Fruit fly (Drosophila melanogaster) whole organism, embryonic: ENCODE measurements around the gene CG8892.
A peak's percentile ranks its signal among the peaks of the same experiment; 100 is the strongest.

ENCODE experiments used
- BtbVII ChIP-seq: fragments of 200-800 bp; sonication (Bioruptor generic); optimal IDR thresholded peaks from 3 replicates; lab custom pipeline; 2017; ENCODE audit warnings: missing biosample characterization, mild to moderate bottlenecking, missing genetic modification characterization
- C15 ChIP-seq: fragments of 200-800 bp; sonication (Bioruptor generic); IDR thresholded peaks from 3 replicates; pipeline ENCODE4 v1.3.6; 2022; ENCODE audit warnings: missing biosample characterization, missing genetic modification characterization
- CG10321 ChIP-seq: fragments of 200-800 bp; sonication (Bioruptor generic); IDR thresholded peaks from 2 replicates; pipeline ENCODE4 v1.3.6; 2022; ENCODE audit warnings: missing biosample characterization, missing genetic modification characterization
- CG10979 ChIP-seq: fragments of 200-800 bp; sonication (Bioruptor generic); optimal IDR thresholded peaks from 2 replicates; lab custom pipeline; 2018; ENCODE audit warnings: missing biosample characterization, mild to moderate bottlenecking, missing genetic modification characterization, moderate library complexity
- CG12299 ChIP-seq: fragments of 200-800 bp; sonication (Bioruptor generic); optimal IDR thresholded peaks from 2 replicates; lab custom pipeline; 2018; ENCODE audit warnings: missing biosample characterization, mild to moderate bottlenecking, missing genetic modification characterization
- CG13894 ChIP-seq: fragments of 200-800 bp; sonication (Bioruptor generic); optimal IDR thresholded peaks from 3 replicates; lab custom pipeline; 2018; ENCODE audit warnings: missing biosample characterization, mild to moderate bottlenecking, missing genetic modification characterization, moderate library complexity
- CG14710 ChIP-seq: fragments of 200-800 bp; sonication (Bioruptor generic); optimal IDR thresholded peaks from 3 replicates; lab custom pipeline; 2019; ENCODE audit warnings: missing biosample characterization, mild to moderate bottlenecking, missing genetic modification characterization, moderate library complexity
- CG16779 ChIP-seq: fragments of 200-800 bp; sonication (Bioruptor generic); IDR thresholded peaks from 2 replicates; pipeline ENCODE4 v1.3.6; 2022; ENCODE audit warnings: missing biosample characterization, missing genetic modification characterization
- CG1792 ChIP-seq: fragments of 200-800 bp; sonication (Bioruptor generic); optimal IDR thresholded peaks from 2 replicates; lab custom pipeline; 2016; ENCODE audit warnings: missing biosample characterization, missing genetic modification characterization
- CG18011 ChIP-seq: fragments of 200-800 bp; sonication (Bioruptor generic); optimal IDR thresholded peaks from 2 replicates; lab custom pipeline; 2017; ENCODE audit warnings: missing biosample characterization, missing genetic modification characterization, mild to moderate bottlenecking, moderate library complexity, missing genotype
- CG2116 ChIP-seq: fragments of 200-800 bp; sonication (Bioruptor generic); optimal IDR thresholded peaks from 3 replicates; lab custom pipeline; 2018; ENCODE audit warnings: missing biosample characterization, mild to moderate bottlenecking, missing genetic modification characterization
- CG2678 ChIP-seq: fragments of 200-800 bp; sonication (Bioruptor generic); optimal IDR thresholded peaks from 3 replicates; lab custom pipeline; 2019; ENCODE audit warnings: missing biosample characterization, mild to moderate bottlenecking, missing genetic modification characterization, moderate library complexity
- CG31224 ChIP-seq: fragments of 200-800 bp; sonication (Bioruptor generic); IDR thresholded peaks from 2 replicates; pipeline ENCODE4 v1.3.6; 2022; ENCODE audit warnings: missing biosample characterization, missing genetic modification characterization
- CG34422 ChIP-seq: fragments of 200-800 bp; sonication (Bioruptor generic); IDR thresholded peaks from 3 replicates; pipeline ENCODE4 v1.3.6; 2022; ENCODE audit warnings: missing biosample characterization, missing genetic modification characterization
- CG3995 ChIP-seq: fragments of 200-800 bp; sonication (Bioruptor generic); optimal IDR thresholded peaks from 3 replicates; lab custom pipeline; 2016; ENCODE audit warnings: missing biosample characterization, missing genetic modification characterization
- CG6272 ChIP-seq: fragments of 200-800 bp; sonication (Bioruptor generic); IDR thresholded peaks from 2 replicates; pipeline ENCODE4 v1.3.6; 2022; ENCODE audit warnings: missing biosample characterization, missing genetic modification characterization
- CG8281 ChIP-seq: fragments of 200-800 bp; sonication (Bioruptor generic); optimal IDR thresholded peaks from 2 replicates; lab custom pipeline; 2018; ENCODE audit warnings: missing biosample characterization, mild to moderate bottlenecking, missing genetic modification characterization, moderate library complexity
- CG9609 ChIP-seq: fragments of 200-800 bp; sonication (Bioruptor generic); optimal IDR thresholded peaks from 3 replicates; lab custom pipeline; 2016; ENCODE audit warnings: missing biosample characterization, missing genetic modification characterization
- CG9932 ChIP-seq: fragments of 200-800 bp; sonication (Bioruptor generic); IDR thresholded peaks from 2 replicates; pipeline ENCODE4 v1.3.6; 2022; ENCODE audit warnings: missing biosample characterization, missing genetic modification characterization
- Ets97D ChIP-seq: fragments of 200-800 bp; sonication (Bioruptor generic); optimal IDR thresholded peaks from 3 replicates; lab custom pipeline; 2016; ENCODE audit warnings: missing biosample characterization, missing genetic modification characterization
- Fer2 ChIP-seq: fragments of 200-800 bp; sonication (Bioruptor generic); optimal IDR thresholded peaks from 2 replicates; lab custom pipeline; 2018; ENCODE audit warnings: missing biosample characterization, mild to moderate bottlenecking, missing genetic modification characterization, moderate library complexity
- H15 ChIP-seq: fragments of 200-800 bp; sonication (Bioruptor generic); IDR thresholded peaks from 3 replicates; pipeline ENCODE4 v1.3.6; 2022; ENCODE audit warnings: missing biosample characterization, missing genetic modification characterization
- HLH4C ChIP-seq: fragments of 200-800 bp; sonication (Bioruptor generic); IDR thresholded peaks from 3 replicates; pipeline ENCODE4 v1.3.6; 2022; ENCODE audit warnings: missing biosample characterization, missing genetic modification characterization; ENCODE audit not compliant: partially characterized antibody
- Kr ChIP-seq: fragments of 200-800 bp; sonication (Bioruptor generic); optimal IDR thresholded peaks from 2 replicates; lab custom pipeline; 2017; ENCODE audit warnings: missing biosample characterization, mild to moderate bottlenecking, missing genetic modification characterization
- Mad ChIP-seq: fragments of 200-800 bp; sonication (Bioruptor generic); optimal IDR thresholded peaks from 2 replicates; lab custom pipeline; 2016; ENCODE audit warnings: missing biosample characterization, missing genetic modification characterization
- Neu2 ChIP-seq: fragments of 200-800 bp; sonication (Bioruptor generic); optimal IDR thresholded peaks from 3 replicates; lab custom pipeline; 2016; ENCODE audit warnings: missing biosample characterization, missing genetic modification characterization, borderline replicate concordance
- Nf-YC ChIP-seq: fragments of 200-800 bp; optimal IDR thresholded peaks from 3 replicates; lab custom pipeline; 2019; ENCODE audit warnings: missing biosample characterization, mild to moderate bottlenecking, missing genetic modification characterization, moderate library complexity
- PHDP ChIP-seq: fragments of 200-800 bp; sonication (Bioruptor generic); optimal IDR thresholded peaks from 3 replicates; lab custom pipeline; 2018; ENCODE audit warnings: missing biosample characterization, mild to moderate bottlenecking, missing genetic modification characterization, moderate library complexity
- Sox102F ChIP-seq: fragments of 200-800 bp; sonication (Bioruptor generic); optimal IDR thresholded peaks from 2 replicates; lab custom pipeline; 2018; ENCODE audit warnings: missing biosample characterization, mild to moderate bottlenecking, missing genetic modification characterization, moderate library complexity
- al ChIP-seq: fragments of 200-800 bp; sonication (Bioruptor generic); IDR thresholded peaks from 2 replicates; pipeline ENCODE4 v1.3.6; 2022; ENCODE audit warnings: missing biosample characterization, missing genetic modification characterization
- ase ChIP-seq: fragments of 200-800 bp; sonication (Bioruptor generic); IDR thresholded peaks from 3 replicates; pipeline ENCODE4 v1.3.6; 2022; ENCODE audit warnings: missing biosample characterization, missing genetic modification characterization
- ato ChIP-seq: fragments of 200-800 bp; sonication (Bioruptor generic); IDR thresholded peaks from 2 replicates; pipeline ENCODE4 v1.3.6; 2022; ENCODE audit warnings: missing biosample characterization, missing genetic modification characterization; ENCODE audit not compliant: partially characterized antibody
- caup ChIP-seq: fragments of 200-800 bp; sonication (Bioruptor generic); optimal IDR thresholded peaks from 3 replicates; lab custom pipeline; 2017; ENCODE audit warnings: missing biosample characterization, mild to moderate bottlenecking, missing genetic modification characterization, moderate library complexity; ENCODE audit not compliant: severe bottlenecking
- disco-r ChIP-seq: fragments of 200-800 bp; sonication (Bioruptor generic); optimal IDR thresholded peaks from 2 replicates; lab custom pipeline; 2016; ENCODE audit warnings: missing biosample characterization, missing genetic modification characterization
- ewg ChIP-seq: fragments of 200-800 bp; sonication (Bioruptor generic); optimal IDR thresholded peaks from 3 replicates; lab custom pipeline; 2017; ENCODE audit warnings: mild to moderate bottlenecking, missing biosample characterization, missing genetic modification reagents, missing genetic modification characterization
- fu2 ChIP-seq: fragments of 200-800 bp; sonication (Bioruptor generic); optimal IDR thresholded peaks from 2 replicates; lab custom pipeline; 2016; ENCODE audit warnings: missing biosample characterization, missing genetic modification characterization
- hb ChIP-seq: fragments of 200-800 bp; sonication (Bioruptor generic); IDR thresholded peaks from 3 replicates; pipeline ENCODE4 v1.3.6; 2022; ENCODE audit warnings: missing biosample characterization, missing genetic modification characterization; ENCODE audit not compliant: partially characterized antibody
- mirr ChIP-seq: fragments of 200-800 bp; sonication (Bioruptor generic); optimal IDR thresholded peaks from 3 replicates; lab custom pipeline; 2018; ENCODE audit warnings: missing biosample characterization, mild to moderate bottlenecking, missing genetic modification characterization
- odd ChIP-seq: fragments of 200-800 bp; sonication (Bioruptor generic); optimal IDR thresholded peaks from 2 replicates; lab custom pipeline; 2017; ENCODE audit warnings: missing biosample characterization, mild to moderate bottlenecking, missing genetic modification characterization
- pnt ChIP-seq: fragments of 200-800 bp; sonication (Bioruptor generic); optimal IDR thresholded peaks from 3 replicates; lab custom pipeline; 2016; ENCODE audit warnings: missing biosample characterization, missing genetic modification characterization
- sr ChIP-seq: fragments of 200-800 bp; sonication (Bioruptor generic); IDR thresholded peaks from 3 replicates; pipeline ENCODE4 v1.3.6; 2022; ENCODE audit warnings: missing biosample characterization, missing genetic modification characterization
- vfl ChIP-seq: fragments of 200-800 bp; sonication (Bioruptor generic); optimal IDR thresholded peaks from 2 replicates; lab custom pipeline; 2016; ENCODE audit warnings: missing biosample characterization, missing genetic modification characterization
- zen2 ChIP-seq: fragments of 200-800 bp; sonication (Bioruptor generic); IDR thresholded peaks from 3 replicates; pipeline ENCODE4 v1.3.6; 2022; ENCODE audit warnings: missing biosample characterization, missing genetic modification characterization; ENCODE audit not compliant: partially characterized antibody

CG8892 gene

DNA sequence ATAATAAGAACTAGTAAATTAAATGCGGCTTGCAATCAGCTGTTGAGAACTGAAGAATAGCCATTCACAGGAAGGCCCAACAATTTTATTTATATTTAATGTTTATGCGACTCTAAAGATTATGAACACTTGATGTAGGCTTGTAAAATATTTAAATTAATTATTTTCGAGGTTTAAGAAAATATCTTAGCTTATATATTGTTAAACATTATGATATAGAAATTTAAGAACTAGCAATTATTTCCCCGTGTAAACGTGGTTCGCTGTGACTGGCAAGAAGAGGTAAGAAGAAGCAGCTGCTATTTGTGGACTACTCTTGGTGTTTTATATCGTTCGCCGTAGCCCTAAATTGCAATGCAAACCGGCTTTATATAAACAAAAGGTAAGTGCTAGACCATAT, 36.1 kb downstream of the CG8892 start, which contains the start of the genes mRpL24 and betaggt-I (continued):
- TF ChIP-seq CG18011 (GFP tag; lab: Kevin White, UChicago) = peak; percentile 85
- TF ChIP-seq CG9609 (GFP tag; lab: Kevin White, UChicago) = peak; percentile 62
- peak; percentile 93 for TF ChIP-seq CG31224 (GFP tag; lab: Robert Waterston, UW)
- peak; percentile 98 for TF ChIP-seq Sox102F (GFP tag; lab: Kevin White, UChicago)
- peak; percentile 72 for TF ChIP-seq mirr (GFP tag; lab: Kevin White, UChicago)
- peak; percentile 75 for TF ChIP-seq sr (GFP tag; lab: Robert Waterston, UW)
- peak; percentile 61 for TF ChIP-seq Ets97D (GFP tag; lab: Kevin White, UChicago)
- TF ChIP-seq CG9932 (GFP tag; lab: Robert Waterston, UW) = peak; percentile 97
- TF ChIP-seq CG8281 (tag; lab: Kevin White, UChicago) = peak; percentile 87
- peak; percentile 81 for TF ChIP-seq CG10321
- TF ChIP-seq ewg (GFP tag; lab: Kevin White, UChicago) = peak; percentile 91
- TF ChIP-seq Mad (GFP tag; lab: Kevin White, UChicago) = peak; percentile 90
- TF ChIP-seq odd (GFP tag; lab: Kevin White, UChicago) = peak; percentile 90
- peak; percentile 85 for TF ChIP-seq CG2116 (GFP tag; lab: Kevin White, UChicago)
- peak; percentile 97 for TF ChIP-seq ase (GFP tag; lab: Robert Waterston, UW)
- TF ChIP-seq Fer2 (tag; lab: Kevin White, UChicago) = peak; percentile 96
- TF ChIP-seq al = peak; percentile 95
- TF ChIP-seq fu2 (GFP tag; lab: Kevin White, UChicago) = peak; percentile 58
- TF ChIP-seq vfl (GFP tag; lab: Kevin White, UChicago) = peak; percentile 94
- no peak for TF ChIP-seq zen2 (GFP tag; lab: Robert Waterston, UW)
- TF ChIP-seq CG6272 (GFP tag; lab: Robert Waterston, UW) = peak; percentile 92
- peak; percentile 70 for TF ChIP-seq CG3995 (GFP tag; lab: Kevin White, UChicago)
- TF ChIP-seq CG13894 (tag; lab: Kevin White, UChicago) = peak; percentile 96
- peak; percentile 53 for TF ChIP-seq disco-r
- peak; percentile 92 for TF ChIP-seq BtbVII
- TF ChIP-seq Neu2 (GFP tag; lab: Kevin White, UChicago) = no peak
- no peak for TF ChIP-seq HLH4C (GFP tag; lab: Robert Waterston, UW)
- TF ChIP-seq CG12299 (tag; lab: Kevin White, UChicago) = peak; percentile 96
- peak; percentile 70; the same call in 1 of the 3 replicates for TF ChIP-seq C15 (GFP tag; lab: Robert Waterston, UW)
- peak; percentile 72 for TF ChIP-seq pnt (GFP tag; lab: Kevin White, UChicago)
- TF ChIP-seq CG2678 (tag; lab: Kevin White, UChicago) = peak; percentile 98
- TF ChIP-seq Kr (GFP tag; lab: Kevin White, UChicago) = no peak
- TF ChIP-seq CG10979 (tag; lab: Kevin White, UChicago) = peak; percentile 96
- peak; percentile 62 for TF ChIP-seq CG1792 (GFP tag; lab: Kevin White, UChicago)
- peak; percentile 96 for TF ChIP-seq H15
- TF ChIP-seq CG34422 (GFP tag; lab: Robert Waterston, UW) = peak; percentile 98
- peak; percentile 89 for TF ChIP-seq Nf-YC (tag; lab: Kevin White, UChicago)
- no peak for TF ChIP-seq hb (GFP tag; lab: Robert Waterston, UW)
- peak; percentile 93 for TF ChIP-seq caup (GFP tag; lab: Kevin White, UChicago)
- peak; percentile 98 for TF ChIP-seq PHDP (tag; lab: Kevin White, UChicago)
- peak; percentile 96 for TF ChIP-seq CG14710 (tag; lab: Kevin White, UChicago)
- TF ChIP-seq ato (GFP tag; lab: Robert Waterston, UW) = no peak
- peak; percentile 86 for TF ChIP-seq CG16779
- TF ChIP-seq, all 482 proteins: peak for 418
